Worm (Caenorhabditis elegans) whole organism, L2 larva: ENCODE data around the gene mtss-1.

ENCODE experiments used
- C34F6.9 ChIP-seq: fragments of 150-350 bp; optimal IDR thresholded peaks from 2 replicates; lab custom pipeline; 2014; ENCODE audit warnings: missing biosample characterization, missing genetic modification characterization
- F13H6.1 ChIP-seq: sonication (generic microtip); optimal IDR thresholded peaks from 2 replicates; lab custom pipeline; 2016; ENCODE audit warnings: missing genetic modification characterization, missing compliant biosample characterization
- R02D3.7 ChIP-seq: fragments of 150-350 bp; optimal IDR thresholded peaks from 2 replicates; lab custom pipeline; 2014; ENCODE audit warnings: missing biosample characterization, missing genetic modification characterization
- Y55F3AM.14 ChIP-seq: fragments of 200-800 bp; sonication (Bioruptor generic); optimal IDR thresholded peaks from 2 replicates; lab custom pipeline; 2018; ENCODE audit warnings: mild to moderate bottlenecking, missing genetic modification characterization, missing compliant biosample characterization
- ZK546.5 ChIP-seq: sonication (generic microtip); optimal IDR thresholded peaks from 2 replicates; lab custom pipeline; 2017; ENCODE audit warnings: missing biosample characterization, missing genetic modification characterization
- alr-1 ChIP-seq: fragments of 150-350 bp; optimal IDR thresholded peaks from 2 replicates; lab custom pipeline; 2014; ENCODE audit warnings: missing biosample characterization, missing genetic modification characterization
- aly-2 ChIP-seq: fragments of 150-350 bp; optimal IDR thresholded peaks from 2 replicates; lab custom pipeline; 2014; ENCODE audit warnings: missing biosample characterization, missing genetic modification characterization
- ama-1 ChIP-seq: fragments of 150-350 bp; optimal IDR thresholded peaks from 2 replicates; lab custom pipeline; 2018; ENCODE audit warnings: inconsistent platforms
- blmp-1 ChIP-seq: sonication (generic microtip); optimal IDR thresholded peaks from 2 replicates; lab custom pipeline; 2017; ENCODE audit warnings: missing genetic modification characterization, mild to moderate bottlenecking, missing compliant biosample characterization, antibody characterized with exemption, moderate library complexity; ENCODE audit not compliant: insufficient read depth
- ceh-16 ChIP-seq: fragments of 150-350 bp; optimal IDR thresholded peaks from 2 replicates; lab custom pipeline; 2014; ENCODE audit warnings: missing biosample characterization, missing genetic modification characterization
- ceh-82 ChIP-seq: fragments of 150-350 bp; optimal IDR thresholded peaks from 2 replicates; lab custom pipeline; 2014; ENCODE audit warnings: missing biosample characterization, missing genetic modification characterization
- crh-2 ChIP-seq: sonication (generic microtip); optimal IDR thresholded peaks from 2 replicates; lab custom pipeline; 2017; ENCODE audit warnings: missing biosample characterization, missing genetic modification characterization
- dmd-4 ChIP-seq: sonication (generic microtip); optimal IDR thresholded peaks from 2 replicates; lab custom pipeline; 2017; ENCODE audit warnings: missing biosample characterization, missing genetic modification characterization
- egl-27 ChIP-seq: sonication (generic microtip); optimal IDR thresholded peaks from 3 replicates; lab custom pipeline; 2017; ENCODE audit warnings: missing biosample characterization, missing genetic modification reagents, missing genetic modification characterization
- elt-1 ChIP-seq: fragments of 150-350 bp; optimal IDR thresholded peaks from 2 replicates; lab custom pipeline; 2014; ENCODE audit warnings: missing biosample characterization, missing genetic modification characterization
- elt-3 ChIP-seq: sonication (generic microtip); optimal IDR thresholded peaks from 2 replicates; lab custom pipeline; 2017; ENCODE audit warnings: missing biosample characterization, missing genetic modification characterization
- fos-1 ChIP-seq: fragments of 150-350 bp; optimal IDR thresholded peaks from 2 replicates; lab custom pipeline; 2014; ENCODE audit warnings: missing biosample characterization, missing genetic modification characterization
- gmeb-1 ChIP-seq: fragments of 150-350 bp; optimal IDR thresholded peaks from 2 replicates; lab custom pipeline; 2014; ENCODE audit warnings: missing biosample characterization, missing genetic modification characterization
- lin-11 ChIP-seq: fragments of 150-350 bp; sonication (generic microtip); optimal IDR thresholded peaks from 2 replicates; lab custom pipeline; 2014; ENCODE audit warnings: missing biosample characterization, missing genetic modification characterization, inconsistent platforms, mixed read lengths
- lin-13 ChIP-seq: fragments of 150-350 bp; optimal IDR thresholded peaks from 2 replicates; lab custom pipeline; 2014; ENCODE audit warnings: missing biosample characterization, missing genetic modification reagents, missing genetic modification characterization
- lin-39 ChIP-seq: fragments of 150-350 bp; optimal IDR thresholded peaks from 2 replicates; lab custom pipeline; 2014; ENCODE audit warnings: missing biosample characterization, missing genetic modification reagents, missing genetic modification characterization
- lsy-2 ChIP-seq, 2 experiments: fragments of 150-350 bp in 1 of 2; sonication (generic microtip) in 1 of 2; optimal IDR thresholded peaks; 2 replicates each; lab custom pipeline; 2014 to 2017; ENCODE audit warnings: missing biosample characterization in 2 of 2, missing genetic modification characterization in 2 of 2
- mab-5 ChIP-seq: fragments of 150-350 bp; optimal IDR thresholded peaks from 2 replicates; lab custom pipeline; 2014; ENCODE audit warnings: missing biosample characterization, missing genetic modification characterization
- mbf-1 ChIP-seq: sonication (generic microtip); optimal IDR thresholded peaks from 2 replicates; lab custom pipeline; 2017; ENCODE audit warnings: missing biosample characterization, missing genetic modification characterization
- mdl-1 ChIP-seq, 2 experiments: fragments of 150-350 bp in 1 of 2; sonication (generic microtip) in 1 of 2; optimal IDR thresholded peaks; 2 replicates each; lab custom pipeline; 2017; ENCODE audit warnings: missing biosample characterization in 2 of 2, missing genetic modification characterization in 2 of 2
- nhr-10 ChIP-seq: sonication (generic microtip); optimal IDR thresholded peaks from 2 replicates; lab custom pipeline; 2017; ENCODE audit warnings: missing biosample characterization, missing genetic modification characterization
- nhr-11 ChIP-seq: fragments of 150-350 bp; optimal IDR thresholded peaks from 2 replicates; lab custom pipeline; 2014; ENCODE audit warnings: missing biosample characterization, missing genetic modification characterization
- nhr-12 ChIP-seq: fragments of 150-350 bp; optimal IDR thresholded peaks from 2 replicates; lab custom pipeline; 2014; ENCODE audit warnings: missing biosample characterization, missing genetic modification characterization
- nhr-129 ChIP-seq: fragments of 150-350 bp; optimal IDR thresholded peaks from 2 replicates; lab custom pipeline; 2014; ENCODE audit warnings: missing biosample characterization, missing genetic modification characterization
- nhr-21 ChIP-seq: fragments of 150-350 bp; optimal IDR thresholded peaks from 2 replicates; lab custom pipeline; 2014; ENCODE audit warnings: missing biosample characterization, missing genetic modification characterization
- nhr-23 ChIP-seq: fragments of 150-350 bp; optimal IDR thresholded peaks from 2 replicates; lab custom pipeline; 2014; ENCODE audit warnings: missing biosample characterization, missing genetic modification reagents, missing genetic modification characterization
- nhr-237 ChIP-seq: fragments of 150-350 bp; optimal IDR thresholded peaks from 2 replicates; lab custom pipeline; 2014; ENCODE audit warnings: missing biosample characterization, missing genetic modification characterization
- nhr-25 ChIP-seq: fragments of 150-350 bp; sonication (generic microtip); optimal IDR thresholded peaks from 3 replicates; lab custom pipeline; 2014; ENCODE audit warnings: missing biosample characterization, missing genetic modification characterization
- nhr-6 ChIP-seq: fragments of 150-350 bp; optimal IDR thresholded peaks from 2 replicates; lab custom pipeline; 2014; ENCODE audit warnings: missing biosample characterization, missing genetic modification characterization
- nhr-77 ChIP-seq: fragments of 150-350 bp; optimal IDR thresholded peaks from 2 replicates; lab custom pipeline; 2014; ENCODE audit warnings: missing biosample characterization, missing genetic modification characterization
- peb-1 ChIP-seq: fragments of 150-350 bp; optimal IDR thresholded peaks from 2 replicates; lab custom pipeline; 2014; ENCODE audit warnings: missing biosample characterization, missing genetic modification characterization
- sem-4 ChIP-seq: fragments of 150-350 bp; optimal IDR thresholded peaks from 2 replicates; lab custom pipeline; 2014; ENCODE audit warnings: missing biosample characterization, missing genetic modification reagents, missing genetic modification characterization
- skn-1 ChIP-seq: sonication (generic microtip); optimal IDR thresholded peaks from 2 replicates; lab custom pipeline; 2017; ENCODE audit warnings: missing biosample characterization, missing genetic modification characterization
- sma-3 ChIP-seq: sonication (generic microtip); optimal IDR thresholded peaks from 2 replicates; lab custom pipeline; 2016; ENCODE audit warnings: missing genetic modification reagents, missing genetic modification characterization, missing compliant biosample characterization
- sma-9 ChIP-seq, 2 experiments: fragments of 150-350 bp in 1 of 2; sonication (generic microtip) in 1 of 2; optimal IDR thresholded peaks; 2 replicates each; lab custom pipeline; 2014 to 2016; ENCODE audit warnings: missing genetic modification characterization in 2 of 2, mild to moderate bottlenecking in 1 of 2, missing biosample characterization in 1 of 2, missing compliant biosample characterization in 1 of 2, missing genetic modification reagents in 1 of 2, moderate library complexity in 1 of 2
- snpc-4 ChIP-seq: fragments of 150-350 bp; optimal IDR thresholded peaks from 2 replicates; lab custom pipeline; 2014; ENCODE audit warnings: missing biosample characterization, missing genetic modification characterization
- unc-39 ChIP-seq: fragments of 150-350 bp; optimal IDR thresholded peaks from 2 replicates; lab custom pipeline; 2014; ENCODE audit warnings: missing biosample characterization, missing genetic modification characterization
- unc-55 ChIP-seq: fragments of 150-350 bp; sonication (generic microtip); optimal IDR thresholded peaks from 3 replicates; lab custom pipeline; 2014; ENCODE audit warnings: missing biosample characterization, missing genetic modification reagents, missing genetic modification characterization
- unc-62 ChIP-seq: fragments of 150-350 bp; optimal IDR thresholded peaks from 2 replicates; lab custom pipeline; 2014; ENCODE audit warnings: missing biosample characterization, missing genetic modification reagents, missing genetic modification characterization
- zag-1 ChIP-seq: fragments of 150-350 bp; optimal IDR thresholded peaks from 2 replicates; lab custom pipeline; 2014; ENCODE audit warnings: missing biosample characterization, missing genetic modification characterization
- ztf-1 ChIP-seq: fragments of 200-800 bp; sonication (Bioruptor generic); conservative IDR thresholded peaks from 2 replicates; pipeline ENCODE4 v1.3.6; 2022; ENCODE audit warnings: missing genetic modification characterization, missing compliant biosample characterization
- ztf-11 ChIP-seq: sonication (generic microtip); optimal IDR thresholded peaks from 2 replicates; lab custom pipeline; 2017; ENCODE audit warnings: missing biosample characterization, missing genetic modification characterization
- ztf-4 ChIP-seq: fragments of 150-350 bp; optimal IDR thresholded peaks from 2 replicates; lab custom pipeline; 2014; ENCODE audit warnings: missing biosample characterization, missing genetic modification characterization

The mtss-1 gene

ce11 chrIII:8741276-8741860, 26.7 kb upstream of the mtss-1 start, which contains the start of gene pdhk-2:
Gene pdhk-2 (minus strand): TSS chrIII:8741412.
- TF ChIP-seq nhr-23 (no peak), nhr-129 (tag; lab: Kevin White, UChicago) (peak; percentile 92), C34F6.9 (tag; lab: Kevin White, UChicago) (peak; percentile 98), elt-1 (tag; lab: Kevin White, UChicago) (no peak), unc-55 (GFP tag; lab: Kevin White, UChicago) (peak; percentile 99), sma-9 (GFP tag; optimal IDR thresholded peaks at IDR 0.05; lab: Kevin White, UChicago) (peak; percentile 95), sma-9 (tag; optimal IDR thresholded peaks at IDR 0.05; lab: Kevin White, UChicago) (no peak), ceh-82 (tag; lab: Kevin White, UChicago) (peak; percentile 77), sem-4 (peak; percentile 90), lin-39 (tag; lab: Kevin White, UChicago) (no peak), aly-2 (tag; lab: Kevin White, UChicago) (no peak), F13H6.1 (tag; lab: Kevin White, UChicago) (peak; percentile 94), egl-27 (tag; lab: Kevin White, UChicago) (peak; percentile 87), sma-3 (GFP tag; lab: Kevin White, UChicago) (peak; percentile 93), R02D3.7 (peak; percentile 71), nhr-77 (peak; percentile 85), peb-1 (tag; lab: Kevin White, UChicago) (no peak), skn-1 (tag; lab: Kevin White, UChicago) (no peak), ZK546.5 (tag; lab: Kevin White, UChicago) (peak; percentile 64), nhr-12 (tag; lab: Kevin White, UChicago) (peak; percentile 8), nhr-21 (peak; percentile 89), lin-13 (GFP tag; lab: Kevin White, UChicago) (peak; percentile 92), dmd-4 (tag; lab: Kevin White, UChicago) (no peak), mbf-1 (tag; lab: Kevin White, UChicago) (no peak), nhr-6 (peak; percentile 75), fos-1 (tag; lab: Kevin White, UChicago) (peak; percentile 89), snpc-4 (tag; lab: Kevin White, UChicago) (peak; percentile 61), elt-3 (tag; lab: Kevin White, UChicago) (no peak), ztf-11 (peak; percentile 43), alr-1 (no peak), unc-39 (tag; lab: Kevin White, UChicago) (no peak), mdl-1 (tag; optimal IDR thresholded peaks at IDR 0.05; lab: Kevin White, UChicago) (peak in 1 of 2 experiments; percentile 66), lsy-2 (tag; optimal IDR thresholded peaks at IDR 0.05; lab: Kevin White, UChicago) (peak; percentile 92 to 96), gmeb-1 (peak; percentile 99), crh-2 (peak; percentile 95), nhr-11 (no peak), nhr-25 (peak; percentile 93), nhr-237 (tag; lab: Kevin White, UChicago) (no peak), unc-62 (GFP tag; lab: Kevin White, UChicago) (peak; percentile 57), ztf-4 (tag; lab: Kevin White, UChicago) (peak; percentile 90), zag-1 (tag; lab: Kevin White, UChicago) (peak; percentile 91), mab-5 (peak; percentile 92), ceh-16 (tag; lab: Kevin White, UChicago) (peak; percentile 92), ztf-1 (no peak), ama-1 (lab: Kevin White, UChicago) (peak; percentile 45), lin-11 (tag; lab: Kevin White, UChicago) (peak; percentile 92), Y55F3AM.14 (GFP tag; lab: Kevin White, UChicago) (peak; percentile 65), blmp-1 (tag; lab: Kevin White, UChicago) (peak; percentile 47), nhr-10 (tag; lab: Kevin White, UChicago) (peak; percentile 75)
